Worm (Caenorhabditis elegans) whole organism, L2 larva: Measurements from ENCODE around the gene cnc-6.

Experiments used
- ama-1 ChIP-seq: fragments of 150-350 bp; optimal IDR thresholded peaks from 2 replicates; lab custom pipeline; 2018; ENCODE audit warnings: inconsistent platforms
- skn-1 ChIP-seq: sonication (generic microtip); optimal IDR thresholded peaks from 2 replicates; lab custom pipeline; 2017; ENCODE audit warnings: missing biosample characterization, missing genetic modification characterization
- unc-62 ChIP-seq: fragments of 150-350 bp; optimal IDR thresholded peaks from 2 replicates; lab custom pipeline; 2014; ENCODE audit warnings: missing biosample characterization, missing genetic modification reagents, missing genetic modification characterization

DNA sequence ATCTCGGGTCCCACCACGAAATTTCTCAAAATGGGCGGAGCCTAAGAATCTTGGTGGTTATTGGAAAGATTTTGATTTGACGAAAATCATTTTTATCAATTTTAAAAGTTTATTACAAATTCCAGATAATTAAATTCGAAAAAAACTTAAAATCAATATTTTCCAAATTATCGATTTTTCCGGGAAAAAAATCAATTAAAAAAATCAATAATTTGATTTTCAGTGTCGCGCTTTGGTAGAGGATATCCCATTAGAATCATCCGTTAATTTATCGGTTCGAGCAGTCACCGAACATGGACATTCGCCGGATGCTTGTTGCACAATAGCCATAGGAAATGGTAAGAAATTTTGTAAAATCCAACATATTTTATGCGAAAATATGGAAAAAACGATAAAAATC, 30.1 kb downstream of the cnc-6 start:
- TF ChIP-seq skn-1 (tag; lab: Kevin White, UChicago) (no peak), ama-1 (lab: Kevin White, UChicago) (no peak), unc-62 (no peak)
